Worm (Caenorhabditis elegans): ENCODE results near the gene F44A6.4.

- TF ChIP-seq nhr-43 (tag; optimal IDR thresholded peaks at IDR 0.05; ENCODE audit: poor library complexity, severe bottlenecking) (no peak), lin-39 (tag; optimal IDR thresholded peaks at IDR 0.05) (no peak), nfya-1 (tag; optimal IDR thresholded peaks at IDR 0.05; ENCODE audit: insufficient read depth) (no peak), ceh-16 (tag; optimal IDR thresholded peaks at IDR 0.05) (no peak)
Measured at ce11 chrX:10204313-10205063, 10.8 kb downstream of the F44A6.4 start.
